Fruit fly (Drosophila melanogaster): ENCODE results near the gene rdgA.

The rdgA gene

dm6 chrX:8894315-8895017, 12.4 kb upstream of the rdgA start (continued):
- TF ChIP-seq CG7963 (GFP tag; IDR thresholded peaks at IDR 0.05; ENCODE audit: partially characterized antibody) (no peak), CG9727 (GFP tag; optimal IDR thresholded peaks at IDR 0.05) (peak; percentile 75), otp (GFP tag; IDR thresholded peaks at IDR 0.05) (peak; percentile 74; the same call in 1 of the 3 replicates), MBD-R2 (GFP tag; IDR thresholded peaks at IDR 0.05) (peak; percentile 42; the same call in 1 of the 2 replicates), exex (tag; optimal IDR thresholded peaks at IDR 0.05) (peak; percentile 7), CG16815 (GFP tag; optimal IDR thresholded peaks at IDR 0.05) (peak; percentile 27), insv (GFP tag; optimal IDR thresholded peaks at IDR 0.05) (no peak), CG4617 (GFP tag; optimal IDR thresholded peaks at IDR 0.05; ENCODE audit: borderline replicate concordance) (peak; percentile 31), tx (GFP tag; optimal IDR thresholded peaks at IDR 0.05) (peak; percentile 31), Mrtf (GFP tag; IDR thresholded peaks at IDR 0.05) (peak; percentile 61; the same call in 2 of the 3 replicates), Myb (GFP tag; optimal IDR thresholded peaks at IDR 0.05) (peak; percentile 20), stc (GFP tag; IDR thresholded peaks at IDR 0.05) (peak; percentile 86), klu (GFP tag; IDR thresholded peaks at IDR 0.05) (no peak), CG5953 (GFP tag; IDR thresholded peaks at IDR 0.05) (peak; percentile 66), CG16863 (GFP tag; optimal IDR thresholded peaks at IDR 0.05) (peak; percentile 31), CG3065 (GFP tag; optimal IDR thresholded peaks at IDR 0.05) (no peak), CG17359 (tag; optimal IDR thresholded peaks at IDR 0.05) (peak; percentile 92), disco-r (GFP tag; optimal IDR thresholded peaks at IDR 0.05) (no peak), fru (optimal IDR thresholded peaks at IDR 0.05) (no peak), HmgD (GFP tag; optimal IDR thresholded peaks at IDR 0.05) (no peak), trem (tag; optimal IDR thresholded peaks at IDR 0.05) (peak; percentile 37), esg (GFP tag; conservative IDR thresholded peaks at IDR 0.05) (peak; percentile 72), dpn (GFP tag; optimal IDR thresholded peaks at IDR 0.05) (peak; percentile 63 to 78), hkb (optimal IDR thresholded peaks at IDR 0.05) (no peak), hkb (GFP tag; IDR thresholded peaks at IDR 0.05) (peak; percentile 88), gsb-n (tag; optimal IDR thresholded peaks at IDR 0.05) (peak; percentile 89), HLH54F (GFP tag; optimal IDR thresholded peaks at IDR 0.05) (peak; percentile 47), Atf6 (GFP tag; IDR thresholded peaks at IDR 0.05) (peak; percentile 71)

dm6 chrX:8895018-8895392, 11.9 kb upstream of the rdgA start:
- TF ChIP-seq Meics (GFP tag; optimal IDR thresholded peaks at IDR 0.05) (no peak), Med (GFP tag) (peak; percentile 22)

dm6 chrX:8895413-8895812, 11.5 kb upstream of the rdgA start:
- peak; percentile 4 for TF ChIP-seq BEAF-32 (GFP tag; optimal IDR thresholded peaks at IDR 0.05)
- TF ChIP-seq Sox100B (GFP tag; optimal IDR thresholded peaks at IDR 0.05) = no peak
- TF ChIP-seq CG1602 (GFP tag; optimal IDR thresholded peaks at IDR 0.05) = no peak
- TF ChIP-seq wor (GFP tag; IDR thresholded peaks at IDR 0.05) = no peak
- TF ChIP-seq CG12104 (GFP tag; optimal IDR thresholded peaks at IDR 0.05) = no peak
- no peak for TF ChIP-seq CG1647 (GFP tag; optimal IDR thresholded peaks at IDR 0.05)
- TF ChIP-seq jing (GFP tag; optimal IDR thresholded peaks at IDR 0.05) = no peak
- TF ChIP-seq tap (tag; optimal IDR thresholded peaks at IDR 0.05) = peak; percentile 3
- TF ChIP-seq al (GFP tag; IDR thresholded peaks at IDR 0.05) = no peak
- no peak for TF ChIP-seq Hr78 (GFP tag; optimal IDR thresholded peaks at IDR 0.05)
- TF ChIP-seq CG7357 (GFP tag; IDR thresholded peaks at IDR 0.05) = no peak
- TF ChIP-seq Antp (GFP tag; optimal IDR thresholded peaks at IDR 0.05) = no peak

Data from whole organism, embryonic.